Fruit fly (Drosophila melanogaster) whole organism, wandering third instar larva: Measurements from ENCODE around the gene NijA.

Source experiments
- CG32264 ChIP-seq: fragments of 200-800 bp; sonication (Bioruptor generic); optimal IDR thresholded peaks from 2 replicates; lab custom pipeline; 2016; ENCODE audit warnings: missing biosample characterization, missing genetic modification characterization
- Hnf4 ChIP-seq: fragments of 200-800 bp; sonication (Bioruptor generic); optimal IDR thresholded peaks from 2 replicates; lab custom pipeline; 2016; ENCODE audit warnings: missing biosample characterization, mild to moderate bottlenecking, missing genetic modification characterization
- dmrt93B ChIP-seq: fragments of 200-800 bp; sonication (Bioruptor generic); optimal IDR thresholded peaks from 2 replicates; lab custom pipeline; 2018; ENCODE audit warnings: missing biosample characterization, mild to moderate bottlenecking, missing genetic modification characterization
- h ChIP-seq: fragments of 200-800 bp; sonication (Bioruptor generic); optimal IDR thresholded peaks from 3 replicates; lab custom pipeline; 2016; ENCODE audit warnings: missing biosample characterization, mild to moderate bottlenecking, missing genetic modification characterization
- usp ChIP-seq: fragments of >200 bp; optimal IDR thresholded peaks from 2 replicates; lab custom pipeline; 2017; ENCODE audit warnings: missing biosample characterization, missing genetic modification characterization

dm6 chr3L:10647158-10647557 lies 49.5 kb downstream of the NijA start:
- TF ChIP-seq usp (GFP tag; lab: Kevin White, UChicago) = no peak
- TF ChIP-seq CG32264 (GFP tag; lab: Kevin White, UChicago) = no peak
- no peak for TF ChIP-seq Hnf4
- no peak for TF ChIP-seq h (GFP tag; lab: Kevin White, UChicago)
- no peak for TF ChIP-seq dmrt93B (GFP tag; lab: Kevin White, UChicago)
